Worm (Caenorhabditis elegans) whole organism, young adult: Measurements from ENCODE around the gene C52G5.3.

Source experiments
- B0035.1 ChIP-seq: sonication (generic microtip); optimal IDR thresholded peaks from 2 replicates; lab custom pipeline; 2016; ENCODE audit warnings: missing genetic modification characterization, mild to moderate bottlenecking, missing compliant biosample characterization, missing genotype, missing genetic modification reagents
- B0336.3 ChIP-seq: fragments of 200-800 bp; sonication (Bioruptor generic); IDR thresholded peaks from 2 replicates; pipeline ENCODE4 v1.3.6; 2022; ENCODE audit warnings: missing genetic modification characterization, missing compliant biosample characterization
- C17E4.6 ChIP-seq: fragments of 200-800 bp; sonication (Bioruptor generic); IDR thresholded peaks from 2 replicates; pipeline ENCODE4 v1.3.6; 2022; ENCODE audit warnings: missing genetic modification reagents, missing genetic modification characterization, missing compliant biosample characterization
- F10E7.11 ChIP-seq: sonication (generic microtip); optimal IDR thresholded peaks from 2 replicates; lab custom pipeline; 2017; ENCODE audit warnings: mild to moderate bottlenecking, missing genetic modification characterization, moderate library complexity, missing compliant biosample characterization
- F37B4.10 ChIP-seq: fragments of 200-800 bp; sonication (Bioruptor generic); IDR thresholded peaks from 2 replicates; pipeline ENCODE4 v1.3.6; 2022; ENCODE audit warnings: missing genetic modification characterization, missing compliant biosample characterization
- F39B2.1 ChIP-seq: fragments of 200-800 bp; sonication (Bioruptor generic); IDR thresholded peaks from 2 replicates; pipeline ENCODE4 v1.3.6; 2022; ENCODE audit warnings: missing genetic modification reagents, missing genetic modification characterization, missing compliant biosample characterization
- F52B5.7 ChIP-seq: sonication (generic microtip); optimal IDR thresholded peaks from 2 replicates; lab custom pipeline; 2016; ENCODE audit warnings: mild to moderate bottlenecking, missing genetic modification characterization, missing compliant biosample characterization
- F57A8.1 ChIP-seq: fragments of 200-800 bp; sonication (Bioruptor generic); optimal IDR thresholded peaks from 2 replicates; lab custom pipeline; 2018; ENCODE audit warnings: mild to moderate bottlenecking, missing genetic modification characterization, moderate library complexity, missing compliant biosample characterization
- F57C9.4 ChIP-seq: sonication (generic microtip); optimal IDR thresholded peaks from 2 replicates; lab custom pipeline; 2017; ENCODE audit warnings: mild to moderate bottlenecking, missing genetic modification characterization, missing compliant biosample characterization
- K11D2.4 ChIP-seq: fragments of 200-800 bp; sonication (Bioruptor generic); IDR thresholded peaks from 2 replicates; pipeline ENCODE4 v1.3.6; 2022; ENCODE audit warnings: missing genetic modification reagents, missing genetic modification characterization, missing compliant biosample characterization
- T26A5.8 ChIP-seq: sonication (generic microtip); optimal IDR thresholded peaks from 2 replicates; lab custom pipeline; 2016; ENCODE audit warnings: missing genetic modification characterization, missing compliant biosample characterization
- akir-1 ChIP-seq: fragments of 200-800 bp; sonication (Bioruptor generic); optimal IDR thresholded peaks from 2 replicates; lab custom pipeline; 2018; ENCODE audit warnings: mild to moderate bottlenecking, missing genetic modification characterization, moderate library complexity, missing compliant biosample characterization
- aptf-2 ChIP-seq: fragments of 200-800 bp; sonication (Bioruptor generic); conservative IDR thresholded peaks from 2 replicates; pipeline ENCODE4 v1.3.6; 2022; ENCODE audit warnings: missing genetic modification reagents, missing genetic modification characterization, missing compliant biosample characterization
- atf-7 ChIP-seq: sonication (generic microtip); optimal IDR thresholded peaks from 2 replicates; lab custom pipeline; 2017; ENCODE audit warnings: mild to moderate bottlenecking, missing genetic modification characterization, missing compliant biosample characterization
- athp-1 ChIP-seq: sonication (generic microtip); optimal IDR thresholded peaks from 2 replicates; lab custom pipeline; 2017; ENCODE audit warnings: mild to moderate bottlenecking, missing genetic modification characterization, missing compliant biosample characterization
- bed-2 ChIP-seq: fragments of 200-800 bp; sonication (Bioruptor generic); IDR thresholded peaks from 2 replicates; pipeline ENCODE4 v1.3.6; 2022; ENCODE audit warnings: missing genetic modification reagents, missing genetic modification characterization, missing compliant biosample characterization
- cebp-1 ChIP-seq, 2 experiments: fragments of 200-800 bp in 1 of 2; sonication (Bioruptor generic) in 1 of 2; sonication (generic microtip) in 1 of 2; IDR thresholded peaks in 1 of 2; optimal IDR thresholded peaks in 1 of 2; 2 replicates each; pipeline versions ENCODE4 v1.3.6 to Lab custom; 2017 to 2022; ENCODE audit warnings: missing compliant biosample characterization in 2 of 2, missing genetic modification characterization in 2 of 2, mild to moderate bottlenecking in 1 of 2, missing genetic modification reagents in 1 of 2, moderate library complexity in 1 of 2
- cebp-2 ChIP-seq: fragments of 200-800 bp; sonication (Bioruptor generic); IDR thresholded peaks from 2 replicates; pipeline ENCODE4 v1.3.6; 2022; ENCODE audit warnings: missing genetic modification characterization, missing compliant biosample characterization
- egl-18 ChIP-seq: fragments of 200-800 bp; sonication (Bioruptor generic); IDR thresholded peaks from 2 replicates; pipeline ENCODE4 v1.3.6; 2022; ENCODE audit warnings: missing genetic modification reagents, missing genetic modification characterization, missing compliant biosample characterization
- egl-44 ChIP-seq: fragments of 200-800 bp; sonication (Bioruptor generic); IDR thresholded peaks from 2 replicates; pipeline ENCODE4 v1.3.6; 2022; ENCODE audit warnings: missing genetic modification reagents, missing genetic modification characterization, missing compliant biosample characterization
- egrh-3 ChIP-seq: fragments of 200-800 bp; sonication (Bioruptor generic); IDR thresholded peaks from 2 replicates; pipeline ENCODE4 v1.3.6; 2022; ENCODE audit warnings: missing genetic modification reagents, missing genetic modification characterization, missing compliant biosample characterization
- fkh-3 ChIP-seq: sonication (generic microtip); optimal IDR thresholded peaks from 2 replicates; lab custom pipeline; 2016; ENCODE audit warnings: mild to moderate bottlenecking, missing genetic modification characterization, missing compliant biosample characterization
- hlh-12 ChIP-seq: sonication (generic microtip); optimal IDR thresholded peaks from 2 replicates; lab custom pipeline; 2016; ENCODE audit warnings: missing genetic modification characterization, missing compliant biosample characterization
- hlh-26 ChIP-seq: fragments of 200-800 bp; sonication (Bioruptor generic); conservative IDR thresholded peaks from 2 replicates; pipeline ENCODE4 v1.3.6; 2022; ENCODE audit warnings: missing genetic modification reagents, missing genetic modification characterization, missing compliant biosample characterization
- lin-35 ChIP-seq, 3 experiments: fragments of 150-350 bp in 2 of 3; sonication (generic microtip) in 1 of 3; optimal IDR thresholded peaks; 2 replicates each; lab custom pipeline; 2014 to 2018; ENCODE audit warnings: missing biosample characterization in 3 of 3, missing genetic modification characterization in 3 of 3, missing genetic modification reagents in 3 of 3
- lin-40 ChIP-seq: sonication (generic microtip); optimal IDR thresholded peaks from 2 replicates; lab custom pipeline; 2016; ENCODE audit warnings: missing genetic modification characterization, mild to moderate bottlenecking, missing compliant biosample characterization, missing genotype, missing genetic modification reagents
- lin-54 ChIP-seq: fragments of 200-800 bp; sonication (Bioruptor generic); optimal IDR thresholded peaks from 2 replicates; lab custom pipeline; 2018; ENCODE audit warnings: mild to moderate bottlenecking, missing genetic modification characterization, missing compliant biosample characterization
- lir-1 ChIP-seq: fragments of 200-800 bp; sonication (Bioruptor generic); conservative IDR thresholded peaks from 2 replicates; pipeline ENCODE4 v1.3.6; 2022; ENCODE audit warnings: missing genetic modification reagents, missing genetic modification characterization, missing compliant biosample characterization
- lsl-1 ChIP-seq: fragments of 200-800 bp; sonication (Bioruptor generic); optimal IDR thresholded peaks from 2 replicates; lab custom pipeline; 2018; ENCODE audit warnings: mild to moderate bottlenecking, missing genetic modification characterization, moderate library complexity, missing compliant biosample characterization
- lsy-27 ChIP-seq: sonication (generic microtip); optimal IDR thresholded peaks from 2 replicates; lab custom pipeline; 2017; ENCODE audit warnings: missing genetic modification characterization, mild to moderate bottlenecking, missing compliant biosample characterization, antibody characterized with exemption, missing genotype, borderline replicate concordance; ENCODE audit not compliant: insufficient read depth
- mel-28 ChIP-seq: sonication (generic microtip); optimal IDR thresholded peaks from 2 replicates; lab custom pipeline; 2016; ENCODE audit warnings: borderline replicate concordance, mild to moderate bottlenecking, missing genetic modification characterization, missing compliant biosample characterization
- mxl-1 ChIP-seq: sonication (generic microtip); optimal IDR thresholded peaks from 2 replicates; lab custom pipeline; 2016; ENCODE audit warnings: missing genetic modification characterization, missing compliant biosample characterization
- nhr-80 ChIP-seq: sonication (generic microtip); optimal IDR thresholded peaks from 2 replicates; lab custom pipeline; 2016; ENCODE audit warnings: missing genetic modification characterization, missing compliant biosample characterization
- sdz-38 ChIP-seq: sonication (generic microtip); optimal IDR thresholded peaks from 2 replicates; lab custom pipeline; 2016; ENCODE audit warnings: missing genotype, missing genetic modification characterization, missing compliant biosample characterization
- sea-2 ChIP-seq: fragments of 200-800 bp; sonication (Bioruptor generic); IDR thresholded peaks from 2 replicates; pipeline ENCODE4 v1.3.6; 2022; ENCODE audit warnings: missing genetic modification characterization, missing compliant biosample characterization
- snpc-1.1 ChIP-seq: sonication (generic microtip); optimal IDR thresholded peaks from 2 replicates; lab custom pipeline; 2017; ENCODE audit warnings: missing genetic modification characterization, mild to moderate bottlenecking, missing compliant biosample characterization, antibody characterized with exemption, moderate library complexity, missing genotype, missing genetic modification reagents; ENCODE audit not compliant: insufficient read depth
- snpc-4 ChIP-seq, 5 experiments: fragments of 150-350 bp in 1 of 5; sonication (generic microtip) in 4 of 5; optimal IDR thresholded peaks; 2 replicates each; lab custom pipeline; 2014 to 2018; ENCODE audit warnings: missing genetic modification characterization in 5 of 5, missing biosample characterization in 3 of 5, antibody characterized with exemption in 2 of 5, mild to moderate bottlenecking in 2 of 5, missing compliant biosample characterization in 2 of 5, missing genotype in 2 of 5, moderate library complexity in 2 of 5, missing genetic modification reagents in 1 of 5
- sptf-2 ChIP-seq: fragments of 200-800 bp; sonication (Bioruptor generic); optimal IDR thresholded peaks from 2 replicates; lab custom pipeline; 2018; ENCODE audit warnings: mild to moderate bottlenecking, missing genetic modification characterization, missing compliant biosample characterization
- tbx-9 ChIP-seq: sonication (generic microtip); optimal IDR thresholded peaks from 2 replicates; lab custom pipeline; 2016; ENCODE audit warnings: borderline replicate concordance, missing genetic modification characterization, inconsistent platforms, missing compliant biosample characterization
- ztf-18 ChIP-seq: sonication (generic microtip); optimal IDR thresholded peaks from 2 replicates; lab custom pipeline; 2016; ENCODE audit warnings: missing genotype, mild to moderate bottlenecking, missing genetic modification characterization, missing compliant biosample characterization

The C52G5.3 gene

ce11 chrX:12863796-12864195 is 17.9 kb upstream of the C52G5.3 start, which contains the start of gene T14G8.4:
Gene T14G8.4, minus strand, starts transcription at chrX:12863896.
- TF ChIP-seq F57C9.4 (tag; lab: Kevin White, UChicago) (no peak), C17E4.6 (GFP tag; lab: Robert Waterston, UW) (no peak), egl-18 (no peak), tbx-9 (no peak), atf-7 (tag; lab: Kevin White, UChicago) (no peak), K11D2.4 (GFP tag; lab: Robert Waterston, UW) (no peak), hlh-12 (no peak), lin-40 (tag; lab: Kevin White, UChicago) (no peak), sptf-2 (no peak), B0035.1 (tag; lab: Kevin White, UChicago) (no peak), lsl-1 (GFP tag; lab: Kevin White, UChicago) (no peak), aptf-2 (GFP tag; lab: Robert Waterston, UW) (no peak), egl-44 (GFP tag; lab: Robert Waterston, UW) (no peak), athp-1 (tag; lab: Kevin White, UChicago) (no peak), mxl-1 (tag; lab: Kevin White, UChicago) (no peak), lin-54 (GFP tag; lab: Kevin White, UChicago) (no peak), egrh-3 (GFP tag; lab: Robert Waterston, UW) (no peak)

- TF ChIP-seq cebp-2 (GFP tag; lab: Robert Waterston, UW) (no peak), F57A8.1 (GFP tag; lab: Kevin White, UChicago) (no peak), cebp-1 (GFP tag; IDR thresholded peaks at IDR 0.05; lab: Robert Waterston, UW) (no peak), cebp-1 (tag; optimal IDR thresholded peaks at IDR 0.05; lab: Kevin White, UChicago) (no peak), T26A5.8 (tag; lab: Kevin White, UChicago) (no peak), sdz-38 (tag; lab: Kevin White, UChicago) (no peak), hlh-26 (GFP tag; lab: Robert Waterston, UW) (no peak)
- TF ChIP-seq, all 124 proteins: peak for 0
Measured at ce11 chrX:12863262-12863661, 17.3 kb upstream of the C52G5.3 start.

- TF ChIP-seq mel-28 (tag; lab: Kevin White, UChicago) (no peak), fkh-3 (tag; lab: Kevin White, UChicago) (no peak), lsy-27 (tag; lab: Kevin White, UChicago) (no peak), akir-1 (GFP tag; lab: Kevin White, UChicago) (no peak), lir-1 (no peak), nhr-80 (tag; lab: Kevin White, UChicago) (no peak), snpc-1.1 (tag; lab: Kevin White, UChicago) (no peak), F37B4.10 (GFP tag; lab: Robert Waterston, UW) (no peak), sdz-38 (tag; lab: Kevin White, UChicago) (no peak), snpc-4 (GFP tag; optimal IDR thresholded peaks at IDR 0.05; lab: Kevin White, UChicago) (no peak), snpc-4 (tag; optimal IDR thresholded peaks at IDR 0.05; lab: Kevin White, UChicago) (no peak), B0336.3 (GFP tag; lab: Robert Waterston, UW) (no peak), F10E7.11 (tag; lab: Kevin White, UChicago) (no peak), F39B2.1 (GFP tag; lab: Robert Waterston, UW) (no peak), F52B5.7 (tag; lab: Kevin White, UChicago) (no peak), sea-2 (GFP tag; lab: Robert Waterston, UW) (no peak), ztf-18 (no peak), lin-35 (GFP tag; optimal IDR thresholded peaks at IDR 0.05; lab: Kevin White, UChicago) (no peak), bed-2 (no peak)
- TF ChIP-seq, all 124 proteins: peak for 0
Measured at ce11 chrX:12862509-12862908, 16.6 kb upstream of the C52G5.3 start, which contains the start of gene T14G8.6. Gene T14G8.6, minus strand, starts transcription at chrX:12862846.
